Worm (Caenorhabditis elegans) whole organism, L4 larva: ENCODE data around the gene daf-2.

ENCODE experiments used
- Y75B8A.6 ChIP-seq: fragments of 200-800 bp; sonication (Bioruptor generic); IDR thresholded peaks from 2 replicates; pipeline ENCODE4 v1.3.6; 2022; ENCODE audit warnings: missing genetic modification reagents, missing genetic modification characterization, missing compliant biosample characterization
- fkh-10 ChIP-seq: fragments of 150-350 bp; optimal IDR thresholded peaks from 2 replicates; lab custom pipeline; 2014; ENCODE audit warnings: missing biosample characterization, missing genetic modification reagents, missing genetic modification characterization

- TF ChIP-seq fkh-10 (GFP tag; lab: Kevin White, UChicago), result no peak
- no peak for TF ChIP-seq Y75B8A.6
These were observed 48.4 kb downstream of the daf-2 start for ce11 chrIII:2992234-2992633.
